Fruit fly (Drosophila melanogaster): Measurements from ENCODE around the gene CG6299.

The CG6299 gene

dm6 chrX:15490519-15490918 is 28.0 kb downstream of the CG6299 start (continued):
- peak; percentile 6 for TF ChIP-seq PHDP (tag; optimal IDR thresholded peaks at IDR 0.05)
- peak; percentile 34 for TF ChIP-seq kni (GFP tag; optimal IDR thresholded peaks at IDR 0.05)
- peak; percentile 39 for TF ChIP-seq CG15601 (tag; optimal IDR thresholded peaks at IDR 0.05)
- no peak for TF ChIP-seq CG9876 (GFP tag; optimal IDR thresholded peaks at IDR 0.05)
- peak; percentile 2 for TF ChIP-seq BEAF-32 (GFP tag; optimal IDR thresholded peaks at IDR 0.05)
- TF ChIP-seq E2f2 (GFP tag; IDR thresholded peaks at IDR 0.05) = peak; percentile 25; the same call in 1 of the 2 replicates
- no peak for TF ChIP-seq CG17912 (GFP tag; optimal IDR thresholded peaks at IDR 0.05)
- TF ChIP-seq Pdp1 (GFP tag; optimal IDR thresholded peaks at IDR 0.05) = peak in 1 of 2 experiments; percentile 69
- TF ChIP-seq Ravus (GFP tag; IDR thresholded peaks at IDR 0.05) = no peak
- peak; percentile 90 for TF ChIP-seq CTCF (GFP tag; optimal IDR thresholded peaks at IDR 0.05)
- TF ChIP-seq Ssrp (tag; optimal IDR thresholded peaks at IDR 0.05) = no peak
- TF ChIP-seq CG2199 (GFP tag; IDR thresholded peaks at IDR 0.05) = peak; percentile 34; the same call in 1 of the 3 replicates

DNA sequence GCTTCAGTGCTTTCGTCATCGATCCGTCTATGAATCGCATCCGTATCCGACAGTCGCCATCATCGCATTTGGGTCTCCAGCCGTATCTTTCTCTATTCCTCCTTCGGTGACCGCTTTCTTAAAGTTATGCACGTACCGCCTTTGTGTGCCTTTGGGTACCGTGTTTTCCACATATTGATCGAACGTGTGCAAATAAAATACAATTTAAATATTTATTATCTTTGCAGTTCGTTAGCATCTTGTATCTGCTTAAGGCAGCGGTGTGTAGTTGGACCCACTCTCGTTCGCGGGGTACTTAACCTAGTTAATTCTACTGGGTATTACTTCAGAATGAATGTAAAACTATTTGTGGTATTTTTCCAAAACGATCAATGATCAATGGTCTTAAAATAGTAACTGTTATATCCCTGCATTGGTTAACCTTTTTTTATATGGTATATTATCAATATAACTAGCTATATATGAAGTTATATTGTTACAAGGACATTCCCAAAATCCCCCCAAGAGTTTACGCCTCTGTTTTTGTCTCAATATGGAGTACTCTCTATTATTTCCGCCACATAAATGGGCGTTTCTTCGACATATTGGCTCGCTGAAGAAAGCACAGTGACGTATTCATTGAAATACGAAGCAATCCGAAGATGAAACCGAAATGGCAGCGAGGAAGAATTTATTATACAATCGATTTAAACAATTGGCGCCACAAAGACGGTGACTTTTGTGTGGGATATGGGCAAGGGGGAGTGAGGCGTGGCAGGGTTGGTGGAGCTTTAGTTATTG is 33.3 kb downstream of the CG6299 start:
- peak; percentile 27; the same call in 1 of the 2 replicates for TF ChIP-seq chm (GFP tag; IDR thresholded peaks at IDR 0.05)
- no peak for TF ChIP-seq CG9876 (GFP tag; optimal IDR thresholded peaks at IDR 0.05)
- TF ChIP-seq CG13424 (tag; optimal IDR thresholded peaks at IDR 0.05) = no peak
- TF ChIP-seq en (GFP tag; optimal IDR thresholded peaks at IDR 0.05) = no peak
- no peak for TF ChIP-seq PHDP (tag; optimal IDR thresholded peaks at IDR 0.05)
- TF ChIP-seq CG3407 (GFP tag; optimal IDR thresholded peaks at IDR 0.05) = peak; percentile 11
- peak; percentile 4 for TF ChIP-seq CG6813 (GFP tag; optimal IDR thresholded peaks at IDR 0.05)
- TF ChIP-seq CG18764 (GFP tag; optimal IDR thresholded peaks at IDR 0.05) = no peak
- TF ChIP-seq CG6272 (GFP tag; IDR thresholded peaks at IDR 0.05) = no peak
- TF ChIP-seq abd-A (tag; optimal IDR thresholded peaks at IDR 0.05) = no peak
- no peak for TF ChIP-seq otp (GFP tag; IDR thresholded peaks at IDR 0.05)
- TF ChIP-seq fd96Cb (tag; optimal IDR thresholded peaks at IDR 0.05) = no peak
- TF ChIP-seq gsb-n (tag; optimal IDR thresholded peaks at IDR 0.05) = no peak
- TF ChIP-seq pzg (GFP tag; optimal IDR thresholded peaks at IDR 0.05) = no peak
- TF ChIP-seq disco-r (GFP tag; optimal IDR thresholded peaks at IDR 0.05) = no peak
- TF ChIP-seq CG5180 (GFP tag; optimal IDR thresholded peaks at IDR 0.05) = no peak
- peak; percentile 46 for TF ChIP-seq Asciz (GFP tag; optimal IDR thresholded peaks at IDR 0.05)
- TF ChIP-seq Usf (GFP tag; optimal IDR thresholded peaks at IDR 0.05) = no peak
- peak; percentile 4 for TF ChIP-seq sqz (GFP tag; optimal IDR thresholded peaks at IDR 0.05)
- no peak for TF ChIP-seq CG13123 (GFP tag; optimal IDR thresholded peaks at IDR 0.05)
- TF ChIP-seq B-H2 (GFP tag; optimal IDR thresholded peaks at IDR 0.05) = no peak
- TF ChIP-seq Abd-B (GFP tag; optimal IDR thresholded peaks at IDR 0.05) = no peak
- TF ChIP-seq YL-1 (GFP tag; optimal IDR thresholded peaks at IDR 0.05) = no peak
- TF ChIP-seq HLH54F (GFP tag; optimal IDR thresholded peaks at IDR 0.05) = no peak
- TF ChIP-seq Fer2 (tag; optimal IDR thresholded peaks at IDR 0.05) = no peak
- TF ChIP-seq Rfx (GFP tag; IDR thresholded peaks at IDR 0.05) = no peak
- no peak for TF ChIP-seq Med (GFP tag)
- no peak for TF ChIP-seq sug (tag; optimal IDR thresholded peaks at IDR 0.05)
- peak; percentile 97 for TF ChIP-seq CG2199 (GFP tag; IDR thresholded peaks at IDR 0.05)
- TF ChIP-seq ssp (GFP tag; IDR thresholded peaks at IDR 0.05) = no peak
- TF ChIP-seq Vsx1 (GFP tag; optimal IDR thresholded peaks at IDR 0.05) = peak; percentile 13
- no peak for TF ChIP-seq hkb (optimal IDR thresholded peaks at IDR 0.05)
- TF ChIP-seq hkb (GFP tag; IDR thresholded peaks at IDR 0.05) = no peak
- no peak for TF ChIP-seq CG10654 (GFP tag; optimal IDR thresholded peaks at IDR 0.05)
- peak; percentile 4 for TF ChIP-seq wek (GFP tag; optimal IDR thresholded peaks at IDR 0.05)
- peak; percentile 1 for TF ChIP-seq CG2678 (tag; optimal IDR thresholded peaks at IDR 0.05)
- no peak for TF ChIP-seq ase (GFP tag; IDR thresholded peaks at IDR 0.05)
- no peak for TF ChIP-seq Scr (GFP tag; IDR thresholded peaks at IDR 0.05; ENCODE audit: partially characterized antibody)
- no peak for TF ChIP-seq CG11085 (GFP tag; IDR thresholded peaks at IDR 0.05)
